Worm (Caenorhabditis elegans) whole organism, L1 larva: ENCODE measurements around the gene srbc-33.

Experiments used
- C04F5.9 ChIP-seq: sonication (generic microtip); optimal IDR thresholded peaks from 2 replicates; lab custom pipeline; 2016; ENCODE audit warnings: missing genetic modification characterization, missing compliant biosample characterization
- C16A3.4 ChIP-seq: fragments of 150-350 bp; optimal IDR thresholded peaks from 2 replicates; lab custom pipeline; 2014; ENCODE audit warnings: missing biosample characterization, missing genetic modification characterization
- C34B4.2 ChIP-seq: sonication (generic microtip); optimal IDR thresholded peaks from 2 replicates; lab custom pipeline; 2017; ENCODE audit warnings: mild to moderate bottlenecking, missing genetic modification characterization, missing compliant biosample characterization
- Y116A8C.19 ChIP-seq: sonication (generic microtip); optimal IDR thresholded peaks from 2 replicates; lab custom pipeline; 2016; ENCODE audit warnings: missing compliant biosample characterization, missing genetic modification characterization, borderline replicate concordance
- aha-1 ChIP-seq: fragments of 150-350 bp; optimal IDR thresholded peaks from 2 replicates; lab custom pipeline; 2014; ENCODE audit warnings: missing biosample characterization, missing genetic modification characterization
- aly-2 ChIP-seq: fragments of 150-350 bp; optimal IDR thresholded peaks from 2 replicates; lab custom pipeline; 2014; ENCODE audit warnings: missing biosample characterization, missing genetic modification characterization
- ceh-63 ChIP-seq: fragments of 200-800 bp; sonication (Bioruptor generic); optimal IDR thresholded peaks from 2 replicates; lab custom pipeline; 2018; ENCODE audit warnings: mild to moderate bottlenecking, missing genetic modification characterization, missing compliant biosample characterization
- dpl-1 ChIP-seq, 3 experiments: fragments of 150-350 bp in 2 of 3; sonication (generic microtip) in 1 of 3; optimal IDR thresholded peaks; 2 replicates each; lab custom pipeline; 2014 to 2017; ENCODE audit warnings: missing biosample characterization in 3 of 3, missing genetic modification characterization in 3 of 3, missing genetic modification reagents in 3 of 3
- efl-1 ChIP-seq, 4 experiments: fragments of 150-350 bp; optimal IDR thresholded peaks in 3 of 4; peaks in 1 of 4; 1 replicate in 1 of 4; 2 replicates in 3 of 4; lab custom pipeline; 2014; ENCODE audit warnings: missing biosample characterization in 2 of 4, missing genetic modification characterization in 2 of 4, missing genetic modification reagents in 2 of 4
- efl-3 ChIP-seq: fragments of 200-800 bp; sonication (Bioruptor generic); optimal IDR thresholded peaks from 2 replicates; lab custom pipeline; 2018; ENCODE audit warnings: mild to moderate bottlenecking, missing genetic modification characterization, missing compliant biosample characterization
- egl-27 ChIP-seq, 2 experiments: fragments of 150-350 bp in 1 of 2; sonication (generic microtip); optimal IDR thresholded peaks; 3 replicates each; lab custom pipeline; 2017 to 2018; ENCODE audit warnings: missing biosample characterization in 2 of 2, missing genetic modification characterization in 2 of 2, missing genetic modification reagents in 2 of 2
- ets-5 ChIP-seq: fragments of 200-800 bp; sonication (Bioruptor generic); IDR thresholded peaks from 2 replicates; pipeline ENCODE4 v1.3.6; 2022; ENCODE audit warnings: missing genetic modification characterization, missing compliant biosample characterization
- fkh-10 ChIP-seq: sonication (generic microtip); optimal IDR thresholded peaks from 2 replicates; lab custom pipeline; 2017; ENCODE audit warnings: missing biosample characterization, missing genetic modification reagents, missing genetic modification characterization
- grh-1 ChIP-seq: fragments of 200-800 bp; sonication (Bioruptor generic); IDR thresholded peaks from 2 replicates; pipeline ENCODE4 v1.3.6; 2022; ENCODE audit warnings: missing genetic modification reagents, missing genetic modification characterization, missing compliant biosample characterization
- hlh-4 ChIP-seq: sonication (generic microtip); optimal IDR thresholded peaks from 2 replicates; lab custom pipeline; 2016; ENCODE audit warnings: mild to moderate bottlenecking, missing genetic modification characterization, missing compliant biosample characterization
- hpl-2 ChIP-seq: fragments of 150-350 bp; optimal IDR thresholded peaks from 2 replicates; lab custom pipeline; 2014; ENCODE audit warnings: missing biosample characterization, missing genetic modification reagents, missing genetic modification characterization
- isw-1 ChIP-seq: fragments of 200-800 bp; sonication (Bioruptor generic); IDR thresholded peaks from 2 replicates; pipeline ENCODE4 v1.3.6; 2022; ENCODE audit warnings: missing genetic modification characterization, missing compliant biosample characterization
- lin-13 ChIP-seq: fragments of 150-350 bp; optimal IDR thresholded peaks from 2 replicates; lab custom pipeline; 2014; ENCODE audit warnings: missing biosample characterization, missing genetic modification reagents, missing genetic modification characterization
- lin-14 ChIP-seq: fragments of 200-800 bp; sonication (Bioruptor generic); optimal IDR thresholded peaks from 2 replicates; lab custom pipeline; 2018; ENCODE audit warnings: mild to moderate bottlenecking, missing genetic modification characterization, moderate library complexity, missing compliant biosample characterization
- lin-35 ChIP-seq, 2 experiments: fragments of 150-350 bp; optimal IDR thresholded peaks; 2 replicates each; lab custom pipeline; 2014; ENCODE audit warnings: missing biosample characterization in 2 of 2, missing genetic modification characterization in 2 of 2, missing genetic modification reagents in 2 of 2
- mdl-1 ChIP-seq, 2 experiments: fragments of 150-350 bp; optimal IDR thresholded peaks; 2 replicates each; lab custom pipeline; 2014 to 2017; ENCODE audit warnings: missing biosample characterization in 2 of 2, missing genetic modification characterization in 2 of 2, inconsistent platforms in 1 of 2
- nhr-12 ChIP-seq: sonication (generic microtip); optimal IDR thresholded peaks from 2 replicates; lab custom pipeline; 2017; ENCODE audit warnings: missing biosample characterization, missing genetic modification characterization
- nhr-19 ChIP-seq: fragments of 200-800 bp; sonication (Bioruptor generic); conservative IDR thresholded peaks from 2 replicates; pipeline ENCODE4 v1.3.6; 2022; ENCODE audit warnings: missing genetic modification characterization, missing compliant biosample characterization
- nhr-20 ChIP-seq: sonication (generic microtip); optimal IDR thresholded peaks from 2 replicates; lab custom pipeline; 2016; ENCODE audit warnings: mild to moderate bottlenecking, missing genetic modification characterization, missing compliant biosample characterization
- nhr-77 ChIP-seq: fragments of 150-350 bp; optimal IDR thresholded peaks from 2 replicates; lab custom pipeline; 2014; ENCODE audit warnings: missing biosample characterization, missing genetic modification characterization
- pag-3 ChIP-seq: sonication (generic microtip); optimal IDR thresholded peaks from 2 replicates; lab custom pipeline; 2017; ENCODE audit warnings: missing genetic modification characterization, mild to moderate bottlenecking, missing compliant biosample characterization, antibody characterized with exemption, borderline replicate concordance; ENCODE audit not compliant: insufficient read depth
- snu-23 ChIP-seq: sonication (generic microtip); optimal IDR thresholded peaks from 2 replicates; lab custom pipeline; 2016; ENCODE audit warnings: missing genetic modification characterization, missing compliant biosample characterization
- swsn-7 ChIP-seq: sonication (generic microtip); optimal IDR thresholded peaks from 2 replicates; lab custom pipeline; 2016; ENCODE audit warnings: missing genetic modification characterization, missing compliant biosample characterization
- unc-30 ChIP-seq: sonication (generic microtip); optimal IDR thresholded peaks from 2 replicates; lab custom pipeline; 2017; ENCODE audit warnings: missing biosample characterization, missing genetic modification characterization
- unc-86 ChIP-seq: sonication (generic microtip); optimal IDR thresholded peaks from 2 replicates; lab custom pipeline; 2016; ENCODE audit warnings: missing genetic modification characterization, missing compliant biosample characterization
- zag-1 ChIP-seq: fragments of 150-350 bp; optimal IDR thresholded peaks from 2 replicates; lab custom pipeline; 2014; ENCODE audit warnings: missing biosample characterization, missing genetic modification characterization
- ztf-11 ChIP-seq, 2 experiments: sonication (generic microtip); optimal IDR thresholded peaks; 2 replicates each; lab custom pipeline; 2016 to 2017; ENCODE audit warnings: missing genetic modification characterization in 2 of 2, missing biosample characterization in 1 of 2, missing compliant biosample characterization in 1 of 2

Gene srbc-33

ce11 chrV:3464897-3465296 lies 19.7 kb downstream of the srbc-33 start:
- no peak for TF ChIP-seq snu-23 (GFP tag; lab: Kevin White, UChicago)

ce11 chrV:3463514-3463913 lies 21.1 kb downstream of the srbc-33 start, which contains the start of gene slc-28.1:
slc-28.1 (plus strand) TSS chrV:3463814.
- TF ChIP-seq unc-30 (tag; lab: Kevin White, UChicago): no peak
- TF ChIP-seq efl-1 (optimal IDR thresholded peaks at IDR 0.05; lab: Kevin White, UChicago): no peak
- peak in 1 of 2 experiments; percentile 34 for TF ChIP-seq efl-1 (GFP tag; optimal IDR thresholded peaks at IDR 0.05 in 1 of 2; lab: Kevin White, UChicago)

- no peak for TF ChIP-seq zag-1 (tag; lab: Kevin White, UChicago)
- TF ChIP-seq Y116A8C.19 (tag; lab: Kevin White, UChicago): no peak
- no peak for TF ChIP-seq dpl-1 (GFP tag; optimal IDR thresholded peaks at IDR 0.05; lab: Kevin White, UChicago)
- no peak for TF ChIP-seq lin-13 (GFP tag; lab: Kevin White, UChicago)
- TF ChIP-seq nhr-19 (GFP tag; lab: Robert Waterston, UW): no peak
- TF ChIP-seq nhr-20: no peak
- no peak for TF ChIP-seq grh-1 (GFP tag; lab: Robert Waterston, UW)
- TF ChIP-seq ceh-63 (GFP tag; lab: Kevin White, UChicago): no peak
- no peak for TF ChIP-seq C16A3.4 (tag; lab: Kevin White, UChicago)
- no peak for TF ChIP-seq fkh-10 (GFP tag; lab: Kevin White, UChicago)
- TF ChIP-seq efl-3 (GFP tag; lab: Kevin White, UChicago): no peak
- no peak for TF ChIP-seq ets-5 (GFP tag; lab: Robert Waterston, UW)
- no peak for TF ChIP-seq C04F5.9 (tag; lab: Kevin White, UChicago)
- TF ChIP-seq mdl-1 (tag; optimal IDR thresholded peaks at IDR 0.05; lab: Kevin White, UChicago): no peak
- TF ChIP-seq hpl-2 (GFP tag; lab: Kevin White, UChicago): no peak
Observed at ce11 chrV:3459919-3460318, 24.7 kb downstream of the srbc-33 start, which contains the start of gene slc-28.2. slc-28.2 (plus strand) TSS chrV:3460219.

ce11 chrV:3455135-3455747 lies 29.4 kb downstream of the srbc-33 start:
- TF ChIP-seq efl-1 (optimal IDR thresholded peaks at IDR 0.05; lab: Kevin White, UChicago) (no peak), efl-1 (GFP tag; optimal IDR thresholded peaks at IDR 0.05 in 1 of 2; lab: Kevin White, UChicago) (peak in 1 of 2 experiments; percentile 55), hlh-4 (tag; lab: Kevin White, UChicago) (no peak)

ce11 chrV:3454620-3455019 lies 30.0 kb downstream of the srbc-33 start:
- no peak for TF ChIP-seq aly-2 (tag; lab: Kevin White, UChicago)
- TF ChIP-seq nhr-77 (tag; lab: Kevin White, UChicago): no peak
- no peak for TF ChIP-seq egl-27 (tag; optimal IDR thresholded peaks at IDR 0.05; lab: Kevin White, UChicago)
- no peak for TF ChIP-seq ztf-11 (tag; optimal IDR thresholded peaks at IDR 0.05; lab: Kevin White, UChicago)
- TF ChIP-seq aha-1 (tag; lab: Kevin White, UChicago): no peak
- no peak for TF ChIP-seq lin-35 (GFP tag; optimal IDR thresholded peaks at IDR 0.05; lab: Kevin White, UChicago)

- TF ChIP-seq C34B4.2 (tag; lab: Kevin White, UChicago) (no peak), unc-86 (tag; lab: Kevin White, UChicago) (no peak), Y116A8C.19 (tag; lab: Kevin White, UChicago) (no peak), nhr-12 (tag; lab: Kevin White, UChicago) (no peak), fkh-10 (GFP tag; lab: Kevin White, UChicago) (peak; percentile 37)
Observed at ce11 chrV:3452489-3452888, 32.1 kb downstream of the srbc-33 start.

- TF ChIP-seq swsn-7 (tag; lab: Kevin White, UChicago): no peak
- no peak for TF ChIP-seq pag-3
- peak; percentile 1 for TF ChIP-seq lin-14
- TF ChIP-seq egl-27 (tag; optimal IDR thresholded peaks at IDR 0.05; lab: Kevin White, UChicago): no peak
- TF ChIP-seq isw-1: no peak
- no peak for TF ChIP-seq lin-13 (GFP tag; lab: Kevin White, UChicago)
- TF ChIP-seq C04F5.9 (tag; lab: Kevin White, UChicago): no peak
Observed at ce11 chrV:3451646-3452045, 33.0 kb downstream of the srbc-33 start.
